Fruit fly (Drosophila melanogaster) whole organism, embryonic: Measurements from ENCODE around the gene CG31321.

Experiments used
- Ada2b ChIP-seq: fragments of 200-800 bp; sonication (Bioruptor generic); IDR thresholded peaks from 2 replicates; pipeline ENCODE4 v1.3.6; 2022; ENCODE audit warnings: missing biosample characterization, missing genetic modification characterization
- CG10565 ChIP-seq: fragments of 200-800 bp; sonication (Bioruptor generic); optimal IDR thresholded peaks from 3 replicates; lab custom pipeline; 2016; ENCODE audit warnings: missing biosample characterization, mild to moderate bottlenecking, missing genetic modification characterization
- CG10959 ChIP-seq: fragments of 200-800 bp; sonication (Bioruptor generic); IDR thresholded peaks from 2 replicates; pipeline ENCODE4 v1.3.6; 2022; ENCODE audit warnings: missing biosample characterization, missing genetic modification characterization
- CG13123 ChIP-seq: fragments of 200-800 bp; sonication (Bioruptor generic); optimal IDR thresholded peaks from 2 replicates; lab custom pipeline; 2016; ENCODE audit warnings: missing biosample characterization, missing genetic modification characterization
- CG14441 ChIP-seq: fragments of 200-800 bp; sonication (Bioruptor generic); IDR thresholded peaks from 2 replicates; pipeline ENCODE4 v1.3.6; 2022; ENCODE audit warnings: missing biosample characterization, missing genetic modification characterization
- CG15073 ChIP-seq: fragments of 200-800 bp; sonication (Bioruptor generic); optimal IDR thresholded peaks from 2 replicates; lab custom pipeline; 2016; ENCODE audit warnings: missing biosample characterization, missing genetic modification characterization
- CG1603 ChIP-seq: fragments of 200-800 bp; sonication (Bioruptor generic); optimal IDR thresholded peaks from 2 replicates; lab custom pipeline; 2019; ENCODE audit warnings: missing biosample characterization, mild to moderate bottlenecking, missing genetic modification characterization, moderate library complexity
- CG18011 ChIP-seq: fragments of 200-800 bp; sonication (Bioruptor generic); optimal IDR thresholded peaks from 2 replicates; lab custom pipeline; 2017; ENCODE audit warnings: missing biosample characterization, missing genetic modification characterization, mild to moderate bottlenecking, moderate library complexity, missing genotype
- CG18599 ChIP-seq: fragments of 200-800 bp; sonication (Bioruptor generic); optimal IDR thresholded peaks from 3 replicates; lab custom pipeline; 2017; ENCODE audit warnings: missing biosample characterization, missing genetic modification characterization, mild to moderate bottlenecking, moderate library complexity, missing genetic modification reagents
- CG30403 ChIP-seq: fragments of 200-800 bp; sonication (Bioruptor generic); optimal IDR thresholded peaks from 3 replicates; lab custom pipeline; 2016; ENCODE audit warnings: missing biosample characterization, missing genetic modification characterization
- CG3163 ChIP-seq: fragments of 200-800 bp; sonication (Bioruptor generic); optimal IDR thresholded peaks from 3 replicates; lab custom pipeline; 2016; ENCODE audit warnings: missing biosample characterization, missing genetic modification characterization
- CG4360 ChIP-seq: fragments of 200-800 bp; sonication (Bioruptor generic); IDR thresholded peaks from 2 replicates; pipeline ENCODE4 v1.3.6; 2022; ENCODE audit warnings: missing biosample characterization, missing genetic modification characterization
- CG4404 ChIP-seq: fragments of 200-800 bp; sonication (Bioruptor generic); IDR thresholded peaks from 2 replicates; pipeline ENCODE4 v1.3.6; 2022; ENCODE audit warnings: missing biosample characterization, missing genetic modification characterization
- CG7987 ChIP-seq: fragments of 200-800 bp; sonication (Bioruptor generic); optimal IDR thresholded peaks from 2 replicates; lab custom pipeline; 2018; ENCODE audit warnings: missing biosample characterization, mild to moderate bottlenecking, missing genetic modification characterization, moderate library complexity
- CG9609 ChIP-seq: fragments of 200-800 bp; sonication (Bioruptor generic); optimal IDR thresholded peaks from 3 replicates; lab custom pipeline; 2016; ENCODE audit warnings: missing biosample characterization, missing genetic modification characterization
- Dbx ChIP-seq: fragments of 200-800 bp; sonication (Bioruptor generic); IDR thresholded peaks from 3 replicates; pipeline ENCODE4 v1.3.6; 2022; ENCODE audit warnings: missing biosample characterization, missing genetic modification characterization
- Deaf1 ChIP-seq: fragments of 200-800 bp; optimal IDR thresholded peaks from 3 replicates; lab custom pipeline; 2019; ENCODE audit warnings: missing biosample characterization, mild to moderate bottlenecking, missing genetic modification characterization, moderate library complexity
- Elba2 ChIP-seq: fragments of 200-800 bp; sonication (Bioruptor generic); optimal IDR thresholded peaks from 3 replicates; lab custom pipeline; 2016; ENCODE audit warnings: missing biosample characterization, missing genetic modification characterization
- Ets65A ChIP-seq: fragments of 200-800 bp; sonication (Bioruptor generic); peaks from one replicate; lab custom pipeline; 2016; ENCODE audit warnings: missing biosample characterization, missing genetic modification characterization
- GATAe ChIP-seq: fragments of 200-800 bp; sonication (Bioruptor generic); conservative IDR thresholded peaks from 2 replicates; pipeline ENCODE4 v1.3.6; 2022; ENCODE audit warnings: missing biosample characterization, missing genetic modification characterization
- HmgD ChIP-seq: fragments of 200-800 bp; sonication (Bioruptor generic); optimal IDR thresholded peaks from 3 replicates; lab custom pipeline; 2016; ENCODE audit warnings: missing biosample characterization, missing genetic modification characterization
- Hmr ChIP-seq: fragments of 200-800 bp; sonication (Bioruptor generic); optimal IDR thresholded peaks from 3 replicates; lab custom pipeline; 2017; ENCODE audit warnings: mild to moderate bottlenecking, missing biosample characterization, missing genetic modification reagents, missing genetic modification characterization
- Lpt ChIP-seq: fragments of >200 bp; optimal IDR thresholded peaks from 2 replicates; lab custom pipeline; 2018; ENCODE audit warnings: missing biosample characterization, missing genetic modification characterization
- Neu2 ChIP-seq: fragments of 200-800 bp; sonication (Bioruptor generic); optimal IDR thresholded peaks from 3 replicates; lab custom pipeline; 2016; ENCODE audit warnings: missing biosample characterization, missing genetic modification characterization, borderline replicate concordance
- PHDP ChIP-seq: fragments of 200-800 bp; sonication (Bioruptor generic); optimal IDR thresholded peaks from 3 replicates; lab custom pipeline; 2018; ENCODE audit warnings: missing biosample characterization, mild to moderate bottlenecking, missing genetic modification characterization, moderate library complexity
- Rx ChIP-seq: fragments of 200-800 bp; sonication (Bioruptor generic); IDR thresholded peaks from 2 replicates; pipeline ENCODE4 v1.3.6; 2022; ENCODE audit warnings: missing biosample characterization, missing genetic modification characterization
- Tbp ChIP-seq: fragments of >200 bp; optimal IDR thresholded peaks from 2 replicates; lab custom pipeline; 2018; ENCODE audit warnings: missing biosample characterization, missing genetic modification characterization
- Trl ChIP-seq, 3 experiments: fragments of >200 bp in 2 of 3; fragments of 200-800 bp in 1 of 3; sonication (Bioruptor generic) in 1 of 3; optimal IDR thresholded peaks; 2 replicates in 1 of 3; 3 replicates in 2 of 3; lab custom pipeline; 2016 to 2017; ENCODE audit warnings: missing biosample characterization in 1 of 3, missing genetic modification characterization in 1 of 3
- ab ChIP-seq: fragments of 200-800 bp; sonication (Bioruptor generic); optimal IDR thresholded peaks from 2 replicates; lab custom pipeline; 2016; ENCODE audit warnings: missing biosample characterization, missing genetic modification characterization
- abd-A ChIP-seq: fragments of 200-800 bp; sonication (Bioruptor generic); optimal IDR thresholded peaks from 3 replicates; lab custom pipeline; 2019; ENCODE audit warnings: missing biosample characterization, mild to moderate bottlenecking, missing genetic modification characterization, moderate library complexity
- cad ChIP-seq: fragments of >200 bp; optimal IDR thresholded peaks from 2 replicates; lab custom pipeline; 2017; ENCODE audit warnings: missing biosample characterization, missing genetic modification characterization
- ci ChIP-seq: fragments of 200-800 bp; sonication (Bioruptor generic); IDR thresholded peaks from 3 replicates; pipeline ENCODE4 v1.3.6; 2022; ENCODE audit warnings: missing biosample characterization, missing genetic modification characterization
- dmrt99B ChIP-seq: fragments of 200-800 bp; sonication (Bioruptor generic); optimal IDR thresholded peaks from 2 replicates; lab custom pipeline; 2018; ENCODE audit warnings: missing biosample characterization, mild to moderate bottlenecking, missing genetic modification characterization, moderate library complexity
- gro ChIP-seq: fragments of 200-800 bp; sonication (Bioruptor generic); optimal IDR thresholded peaks from 2 replicates; lab custom pipeline; 2016; ENCODE audit warnings: missing biosample characterization, missing genetic modification characterization
- kah ChIP-seq: fragments of 200-800 bp; sonication (Bioruptor generic); optimal IDR thresholded peaks from 2 replicates; lab custom pipeline; 2018; ENCODE audit warnings: missing biosample characterization, mild to moderate bottlenecking, missing genetic modification characterization
- lab ChIP-seq: fragments of 200-800 bp; sonication (Bioruptor generic); optimal IDR thresholded peaks from 3 replicates; lab custom pipeline; 2017; ENCODE audit warnings: missing biosample characterization, missing genetic modification characterization, mild to moderate bottlenecking, moderate library complexity, missing genetic modification reagents
- lmd ChIP-seq: fragments of 200-800 bp; sonication (Bioruptor generic); IDR thresholded peaks from 2 replicates; pipeline ENCODE4 v1.3.6; 2022; ENCODE audit warnings: missing biosample characterization, missing genetic modification characterization
- nerfin-1 ChIP-seq: fragments of 200-800 bp; sonication (Bioruptor generic); optimal IDR thresholded peaks from 3 replicates; lab custom pipeline; 2019; ENCODE audit warnings: missing biosample characterization, mild to moderate bottlenecking, missing genetic modification characterization, moderate library complexity
- nmo ChIP-seq: fragments of 200-800 bp; sonication (Bioruptor generic); optimal IDR thresholded peaks from 2 replicates; lab custom pipeline; 2018; ENCODE audit warnings: missing biosample characterization, mild to moderate bottlenecking, missing genetic modification characterization, moderate library complexity
- nom ChIP-seq: fragments of 200-800 bp; sonication (Bioruptor generic); optimal IDR thresholded peaks from 2 replicates; lab custom pipeline; 2017; ENCODE audit warnings: missing biosample characterization, missing genetic modification characterization, mild to moderate bottlenecking, moderate library complexity, missing genetic modification reagents
- onecut ChIP-seq: fragments of 200-800 bp; sonication (Bioruptor generic); IDR thresholded peaks from 2 replicates; pipeline ENCODE4 v1.3.6; 2022; ENCODE audit warnings: missing biosample characterization, missing genetic modification characterization
- pan ChIP-seq, 4 experiments: fragments of >200 bp in 3 of 4; fragments of 200-800 bp in 1 of 4; sonication (Bioruptor generic) in 1 of 4; optimal IDR thresholded peaks in 3 of 4; IDR thresholded peaks in 1 of 4; 2 replicates each; pipeline versions ENCODE4 v1.3.6 to Lab custom; 2017 to 2022; ENCODE audit warnings: missing biosample characterization in 2 of 4, missing genetic modification characterization in 2 of 4, mixed read lengths in 1 of 4
- pros ChIP-seq: fragments of 200-800 bp; sonication (Bioruptor generic); optimal IDR thresholded peaks from 3 replicates; lab custom pipeline; 2019; ENCODE audit warnings: missing biosample characterization, mild to moderate bottlenecking, missing genetic modification characterization, moderate library complexity
- schlank ChIP-seq: fragments of 200-800 bp; sonication (Bioruptor generic); optimal IDR thresholded peaks from 2 replicates; lab custom pipeline; 2018; ENCODE audit warnings: missing biosample characterization, mild to moderate bottlenecking, missing genetic modification characterization
- sens ChIP-seq: fragments of 200-800 bp; sonication (Bioruptor generic); peaks from one replicate; lab custom pipeline; 2016; ENCODE audit warnings: missing biosample characterization, missing genetic modification characterization
- slou ChIP-seq: fragments of 200-800 bp; sonication (Bioruptor generic); optimal IDR thresholded peaks from 3 replicates; lab custom pipeline; 2016; ENCODE audit warnings: missing biosample characterization, missing genetic modification characterization
- sob ChIP-seq: fragments of 200-800 bp; sonication (Bioruptor generic); IDR thresholded peaks from 2 replicates; pipeline ENCODE4 v1.3.6; 2022; ENCODE audit warnings: missing biosample characterization, missing genetic modification characterization
- ttk ChIP-seq: fragments of 200-800 bp; sonication (Bioruptor generic); IDR thresholded peaks from 2 replicates; pipeline ENCODE4 v2.1.2; 2022; ENCODE audit warnings: missing biosample characterization, missing genetic modification characterization

Gene CG31321

dm6 chr3R:14278523-14279303, 31.4 kb upstream of the CG31321 start (continued):
- TF ChIP-seq lab (peak; percentile 23), CG9609 (GFP tag; lab: Kevin White, UChicago) (peak; percentile 15), kah (peak; percentile 1), CG4360 (GFP tag; lab: Robert Waterston, UW) (peak; percentile 98), CG4404 (GFP tag; lab: Robert Waterston, UW) (0 out of 2 replicates have a peak, but pooled peaks have one; percentile 10), Dbx (GFP tag; lab: Robert Waterston, UW) (0 out of 3 replicates have a peak, but pooled peaks have one; percentile 18), GATAe (GFP tag; lab: Robert Waterston, UW) (no peak), Tbp (GFP tag; lab: Kevin White, UChicago) (peak; percentile 59), Rx (GFP tag; lab: Robert Waterston, UW) (no peak), lmd (GFP tag; lab: Robert Waterston, UW) (no peak), sens (GFP tag; lab: Kevin White, UChicago) (peak; percentile 54), Elba2 (GFP tag; lab: Kevin White, UChicago) (no peak), Ada2b (0 out of 2 replicates have a peak, but pooled peaks have one; percentile 5), nmo (no peak), abd-A (tag; lab: Kevin White, UChicago) (peak; percentile 89), Deaf1 (peak; percentile 4), slou (GFP tag; lab: Kevin White, UChicago) (no peak), HmgD (GFP tag; lab: Kevin White, UChicago) (peak; percentile 44), CG10565 (no peak), pan (optimal IDR thresholded peaks at IDR 0.05; lab: Kevin White, UChicago) (no peak), pan (GFP tag; optimal IDR thresholded peaks at IDR 0.05 in 1 of 2, IDR thresholded peaks at IDR 0.05 in 1 of 2) (peak in 1 of 2 experiments; percentile 17), CG10959 (GFP tag; lab: Robert Waterston, UW) (no peak), Lpt (GFP tag; lab: Kevin White, UChicago) (peak; percentile 7), CG18599 (GFP tag; lab: Kevin White, UChicago) (no peak), ci (0 out of 3 replicates have a peak, but pooled peaks have one; percentile 37), CG15073 (GFP tag; lab: Kevin White, UChicago) (no peak), nerfin-1 (tag; lab: Kevin White, UChicago) (peak; percentile 33), cad (peak; percentile 83), CG1603 (tag; lab: Kevin White, UChicago) (peak; percentile 12), CG7987 (no peak), dmrt99B (peak; percentile 7), onecut (GFP tag; lab: Robert Waterston, UW) (peak; percentile 43; the same call in 1 of the 2 replicates), CG18011 (no peak), PHDP (tag; lab: Kevin White, UChicago) (peak; percentile 13), sob (GFP tag; lab: Robert Waterston, UW) (0 out of 2 replicates have a peak, but pooled peaks have one; percentile 43), CG13123 (GFP tag; lab: Kevin White, UChicago) (no peak), Hmr (GFP tag; lab: Kevin White, UChicago) (no peak), Ets65A (GFP tag; lab: Kevin White, UChicago) (peak; percentile 46), CG3163 (GFP tag; lab: Kevin White, UChicago) (peak; percentile 3), Trl (optimal IDR thresholded peaks at IDR 0.05; lab: Kevin White, UChicago) (peak; percentile 96 to 97), Trl (GFP tag; optimal IDR thresholded peaks at IDR 0.05; lab: Kevin White, UChicago) (no peak), schlank (tag; lab: Kevin White, UChicago) (no peak), CG14441 (no peak), ttk (GFP tag; lab: Robert Waterston, UW) (no peak), CG30403 (GFP tag; lab: Kevin White, UChicago) (no peak), Neu2 (peak; percentile 66), gro (GFP tag; lab: Kevin White, UChicago) (peak; percentile 13), pros (GFP tag; lab: Kevin White, UChicago) (peak; percentile 100), nom (GFP tag; lab: Kevin White, UChicago) (peak; percentile 95), ab (GFP tag; lab: Kevin White, UChicago) (no peak)
